Worm (Caenorhabditis elegans) whole organism, L4 larva: ENCODE measurements around the gene spp-26.
A peak's percentile ranks its signal among the peaks of the same experiment; 100 is the strongest.

ENCODE experiments used
- D1046.2 ChIP-seq: fragments of 200-800 bp; sonication (Bioruptor generic); IDR thresholded peaks from 2 replicates; pipeline ENCODE4 v1.3.6; 2022; ENCODE audit warnings: missing genetic modification characterization, missing compliant biosample characterization
- F44E2.7 ChIP-seq: fragments of 200-800 bp; sonication (Bioruptor generic); IDR thresholded peaks from 2 replicates; pipeline ENCODE4 v2.1.2; 2022; ENCODE audit warnings: missing genetic modification characterization, missing compliant biosample characterization
- F49E8.2 ChIP-seq: sonication (generic microtip); optimal IDR thresholded peaks from 2 replicates; lab custom pipeline; 2016; ENCODE audit warnings: missing compliant biosample characterization, mild to moderate bottlenecking, missing genetic modification characterization, borderline replicate concordance
- T20F7.1 ChIP-seq: fragments of 200-800 bp; sonication (Bioruptor generic); optimal IDR thresholded peaks from 2 replicates; lab custom pipeline; 2018; ENCODE audit warnings: mild to moderate bottlenecking, missing genetic modification characterization, missing compliant biosample characterization
- T26A8.4 ChIP-seq: fragments of 200-800 bp; sonication (Bioruptor generic); IDR thresholded peaks from 2 replicates; pipeline ENCODE4 v1.3.6; 2022; ENCODE audit warnings: missing genetic modification characterization, missing compliant biosample characterization
- Y5F2A.4 ChIP-seq: fragments of 200-800 bp; sonication (Bioruptor generic); optimal IDR thresholded peaks from 2 replicates; lab custom pipeline; 2018; ENCODE audit warnings: mild to moderate bottlenecking, missing genetic modification characterization, missing compliant biosample characterization
- ZK337.2 ChIP-seq: fragments of 200-800 bp; sonication (Bioruptor generic); IDR thresholded peaks from 2 replicates; pipeline ENCODE4 v1.3.6; 2022; ENCODE audit warnings: missing genetic modification reagents, missing genetic modification characterization, missing compliant biosample characterization
- ZK546.5 ChIP-seq, 2 experiments: sonication (generic microtip); optimal IDR thresholded peaks; 2 replicates each; lab custom pipeline; 2017; ENCODE audit warnings: missing biosample characterization in 2 of 2, missing genetic modification characterization in 2 of 2
- ceh-20 ChIP-seq: fragments of 200-800 bp; sonication (Bioruptor generic); IDR thresholded peaks from 2 replicates; pipeline ENCODE4 v1.3.6; 2022; ENCODE audit warnings: missing genetic modification reagents, missing genetic modification characterization, missing compliant biosample characterization
- ceh-28 ChIP-seq: fragments of 150-350 bp; optimal IDR thresholded peaks from 2 replicates; lab custom pipeline; 2014; ENCODE audit warnings: missing biosample characterization, missing genetic modification reagents, missing genetic modification characterization
- ces-1 ChIP-seq: fragments of 150-350 bp; sonication (generic microtip); optimal IDR thresholded peaks from 4 replicates; lab custom pipeline; 2014; ENCODE audit warnings: missing biosample characterization, missing genetic modification reagents, missing genetic modification characterization
- ctbp-1 ChIP-seq: fragments of 200-800 bp; sonication (Bioruptor generic); IDR thresholded peaks from 2 replicates; pipeline ENCODE4 v1.3.6; 2022; ENCODE audit warnings: missing genetic modification reagents, missing genetic modification characterization, missing compliant biosample characterization
- daf-12 ChIP-seq: fragments of 150-350 bp; optimal IDR thresholded peaks from 2 replicates; lab custom pipeline; 2014; ENCODE audit warnings: missing biosample characterization, missing genetic modification reagents, missing genetic modification characterization
- daf-19 ChIP-seq: fragments of 200-800 bp; sonication (Bioruptor generic); conservative IDR thresholded peaks from 2 replicates; pipeline ENCODE4 v1.3.6; 2022; ENCODE audit warnings: missing genetic modification characterization, missing compliant biosample characterization
- daf-8 ChIP-seq: fragments of 200-800 bp; sonication (Bioruptor generic); IDR thresholded peaks from 2 replicates; pipeline ENCODE4 v1.3.6; 2022; ENCODE audit warnings: missing genetic modification characterization, missing compliant biosample characterization
- dmd-8 ChIP-seq: fragments of 200-800 bp; sonication (Bioruptor generic); IDR thresholded peaks from 2 replicates; pipeline ENCODE4 v1.3.6; 2022; ENCODE audit warnings: missing genetic modification characterization, missing compliant biosample characterization
- dpl-1 ChIP-seq: fragments of 150-350 bp; optimal IDR thresholded peaks from 2 replicates; lab custom pipeline; 2014; ENCODE audit warnings: missing biosample characterization, missing genetic modification reagents, missing genetic modification characterization
- duxl-1 ChIP-seq: sonication (generic microtip); optimal IDR thresholded peaks from 2 replicates; lab custom pipeline; 2016; ENCODE audit warnings: mild to moderate bottlenecking, missing genetic modification characterization, moderate library complexity, missing compliant biosample characterization; ENCODE audit not compliant: poor library complexity
- egl-43 ChIP-seq: fragments of 200-800 bp; sonication (Bioruptor generic); IDR thresholded peaks from 2 replicates; pipeline ENCODE4 v1.3.6; 2022; ENCODE audit warnings: missing genetic modification reagents, missing genetic modification characterization, missing compliant biosample characterization
- fos-1 ChIP-seq: fragments of 150-350 bp; optimal IDR thresholded peaks from 2 replicates; lab custom pipeline; 2014; ENCODE audit warnings: missing biosample characterization, missing genetic modification characterization
- hif-1 ChIP-seq, 2 experiments: sonication (generic microtip); optimal IDR thresholded peaks; 2 replicates each; lab custom pipeline; 2016 to 2017; ENCODE audit warnings: missing compliant biosample characterization in 2 of 2, missing genetic modification characterization in 2 of 2, missing genetic modification reagents in 2 of 2, missing genotype in 2 of 2, mild to moderate bottlenecking in 1 of 2
- hlh-30 ChIP-seq: sonication (generic microtip); optimal IDR thresholded peaks from 2 replicates; lab custom pipeline; 2017; ENCODE audit warnings: antibody characterized with exemption, mild to moderate bottlenecking, missing genetic modification characterization, missing compliant biosample characterization; ENCODE audit not compliant: insufficient read depth
- hmg-1.1 ChIP-seq: fragments of 200-800 bp; sonication (Bioruptor generic); IDR thresholded peaks from 2 replicates; pipeline ENCODE4 v1.3.6; 2022; ENCODE audit warnings: missing genetic modification reagents, missing genetic modification characterization, missing compliant biosample characterization
- lin-29 ChIP-seq: fragments of 200-800 bp; sonication (Bioruptor generic); IDR thresholded peaks from 2 replicates; pipeline ENCODE4 v1.3.6; 2022; ENCODE audit warnings: missing genetic modification reagents, missing genetic modification characterization, missing compliant biosample characterization
- lir-3 ChIP-seq: sonication (generic microtip); optimal IDR thresholded peaks from 2 replicates; lab custom pipeline; 2016; ENCODE audit warnings: mild to moderate bottlenecking, missing genetic modification characterization, missing compliant biosample characterization
- madf-5 ChIP-seq, 2 experiments: fragments of 200-800 bp; sonication (Bioruptor generic); IDR thresholded peaks; 2 replicates each; pipeline ENCODE4 v1.3.6; 2022; ENCODE audit warnings: missing compliant biosample characterization in 2 of 2, missing genetic modification characterization in 2 of 2
- madf-9 ChIP-seq: fragments of 200-800 bp; sonication (Bioruptor generic); conservative IDR thresholded peaks from 2 replicates; pipeline ENCODE4 v1.3.6; 2022; ENCODE audit warnings: missing genetic modification reagents, missing genetic modification characterization, missing compliant biosample characterization
- mdl-1 ChIP-seq, 2 experiments: fragments of 150-350 bp in 1 of 2; sonication (generic microtip) in 1 of 2; optimal IDR thresholded peaks; 2 replicates each; lab custom pipeline; 2014 to 2017; ENCODE audit warnings: missing biosample characterization in 2 of 2, missing genetic modification characterization in 2 of 2
- mxl-3 ChIP-seq: fragments of 200-800 bp; sonication (Bioruptor generic); optimal IDR thresholded peaks from 2 replicates; lab custom pipeline; 2018; ENCODE audit warnings: mild to moderate bottlenecking, missing genetic modification characterization, missing compliant biosample characterization
- nhr-10 ChIP-seq: fragments of 150-350 bp; optimal IDR thresholded peaks from 2 replicates; lab custom pipeline; 2014; ENCODE audit warnings: missing biosample characterization, missing genetic modification characterization
- nhr-11 ChIP-seq: fragments of 150-350 bp; optimal IDR thresholded peaks from 2 replicates; lab custom pipeline; 2014; ENCODE audit warnings: missing biosample characterization, missing genetic modification characterization
- nhr-111 ChIP-seq: fragments of 200-800 bp; sonication (Bioruptor generic); optimal IDR thresholded peaks from 2 replicates; lab custom pipeline; 2018; ENCODE audit warnings: mild to moderate bottlenecking, missing genetic modification characterization, missing compliant biosample characterization
- nhr-237 ChIP-seq: sonication (generic microtip); optimal IDR thresholded peaks from 2 replicates; lab custom pipeline; 2017; ENCODE audit warnings: missing biosample characterization, missing genetic modification characterization
- nhr-28 ChIP-seq: fragments of 150-350 bp; optimal IDR thresholded peaks from 2 replicates; lab custom pipeline; 2014; ENCODE audit warnings: missing biosample characterization, missing genetic modification characterization
- nhr-41 ChIP-seq: fragments of 200-800 bp; sonication (Bioruptor generic); IDR thresholded peaks from 2 replicates; pipeline ENCODE4 v1.3.6; 2022; ENCODE audit warnings: missing genetic modification reagents, missing genetic modification characterization, missing compliant biosample characterization
- nhr-42 ChIP-seq: fragments of 200-800 bp; sonication (Bioruptor generic); IDR thresholded peaks from 2 replicates; pipeline ENCODE4 v1.3.6; 2022; ENCODE audit warnings: missing genetic modification characterization, missing compliant biosample characterization
- nhr-48 ChIP-seq: sonication (generic microtip); optimal IDR thresholded peaks from 2 replicates; lab custom pipeline; 2016; ENCODE audit warnings: mild to moderate bottlenecking, missing genetic modification characterization, missing compliant biosample characterization
- nhr-6 ChIP-seq: fragments of 150-350 bp; optimal IDR thresholded peaks from 2 replicates; lab custom pipeline; 2014; ENCODE audit warnings: missing biosample characterization, missing genetic modification characterization
- pha-4 ChIP-seq, 2 experiments: fragments of 150-350 bp in 1 of 2; fragments of 200-800 bp in 1 of 2; sonication (Bioruptor generic) in 1 of 2; IDR thresholded peaks in 1 of 2; optimal IDR thresholded peaks in 1 of 2; 2 replicates each; pipeline versions ENCODE4 v1.3.6 to Lab custom; 2014 to 2022; ENCODE audit warnings: missing genetic modification characterization in 2 of 2, missing genetic modification reagents in 2 of 2, missing biosample characterization in 1 of 2, missing compliant biosample characterization in 1 of 2
- php-3 ChIP-seq: fragments of 200-800 bp; sonication (Bioruptor generic); IDR thresholded peaks from 2 replicates; pipeline ENCODE4 v1.3.6; 2022; ENCODE audit warnings: missing genetic modification reagents, missing genetic modification characterization, missing compliant biosample characterization
- saeg-2 ChIP-seq: fragments of 200-800 bp; sonication (Bioruptor generic); IDR thresholded peaks from 2 replicates; pipeline ENCODE4 v1.3.6; 2022; ENCODE audit warnings: missing genetic modification reagents, missing genetic modification characterization, missing compliant biosample characterization
- sdz-12 ChIP-seq: fragments of 200-800 bp; sonication (Bioruptor generic); optimal IDR thresholded peaks from 2 replicates; lab custom pipeline; 2018; ENCODE audit warnings: mild to moderate bottlenecking, missing genetic modification characterization, missing compliant biosample characterization
- set-16 ChIP-seq: fragments of 200-800 bp; sonication (Bioruptor generic); IDR thresholded peaks from 2 replicates; pipeline ENCODE4 v1.3.6; 2022; ENCODE audit warnings: missing genetic modification reagents, missing genetic modification characterization, missing compliant biosample characterization
- skn-1 ChIP-seq: fragments of 150-350 bp; optimal IDR thresholded peaks from 2 replicates; lab custom pipeline; 2014; ENCODE audit warnings: missing biosample characterization, missing genetic modification characterization
- snpc-1.2 ChIP-seq: fragments of 200-800 bp; sonication (Bioruptor generic); IDR thresholded peaks from 2 replicates; pipeline ENCODE4 v1.3.6; 2022; ENCODE audit warnings: missing genetic modification reagents, missing genetic modification characterization, missing compliant biosample characterization
- tra-1 ChIP-seq: fragments of 200-800 bp; sonication (Bioruptor generic); IDR thresholded peaks from 2 replicates; pipeline ENCODE4 v1.3.6; 2022; ENCODE audit warnings: missing genetic modification reagents, missing genetic modification characterization, missing compliant biosample characterization
- zag-1 ChIP-seq: fragments of 150-350 bp; optimal IDR thresholded peaks from 2 replicates; lab custom pipeline; 2014; ENCODE audit warnings: missing biosample characterization, missing genetic modification characterization
- zfp-2 ChIP-seq: sonication (generic microtip); optimal IDR thresholded peaks from 2 replicates; lab custom pipeline; 2016; ENCODE audit warnings: mild to moderate bottlenecking, missing genetic modification characterization, missing compliant biosample characterization
- zip-11 ChIP-seq: fragments of 200-800 bp; sonication (Bioruptor generic); IDR thresholded peaks from 2 replicates; pipeline ENCODE4 v1.3.6; 2022; ENCODE audit warnings: missing genetic modification characterization, missing compliant biosample characterization

Gene spp-26

ce11 chrV:6551707-6552390 is 7.2 kb downstream of the spp-26 start, which contains the start of gene twk-10 (continued):
- TF ChIP-seq F44E2.7 (GFP tag; lab: Robert Waterston, UW) (0 out of 2 replicates have a peak, but pooled peaks have one; percentile 62), F49E8.2 (tag; lab: Kevin White, UChicago) (no peak), nhr-48 (tag; lab: Kevin White, UChicago) (no peak), sdz-12 (GFP tag; lab: Kevin White, UChicago) (no peak), nhr-6 (tag; lab: Kevin White, UChicago) (no peak), set-16 (GFP tag; lab: Robert Waterston, UW) (no peak), saeg-2 (GFP tag; lab: Robert Waterston, UW) (no peak), mdl-1 (tag; optimal IDR thresholded peaks at IDR 0.05; lab: Kevin White, UChicago) (no peak), ceh-20 (GFP tag; lab: Robert Waterston, UW) (no peak), zag-1 (no peak), daf-19 (GFP tag; lab: Robert Waterston, UW) (0 out of 2 replicates have a peak, but pooled peaks have one; percentile 63), egl-43 (GFP tag; lab: Robert Waterston, UW) (no peak; the same call in 1 of the 2 replicates), nhr-111 (GFP tag; lab: Kevin White, UChicago) (peak; percentile 21), tra-1 (GFP tag; lab: Robert Waterston, UW) (peak; percentile 83), nhr-41 (GFP tag; lab: Robert Waterston, UW) (0 out of 2 replicates have a peak, but pooled peaks have one; percentile 34), nhr-42 (no peak), D1046.2 (0 out of 2 replicates have a peak, but pooled peaks have one; percentile 49), skn-1 (no peak), zfp-2 (tag; lab: Kevin White, UChicago) (no peak), lir-3 (tag; lab: Kevin White, UChicago) (no peak), ceh-28 (tag; lab: Kevin White, UChicago) (no peak), snpc-1.2 (GFP tag; lab: Robert Waterston, UW) (no peak), dmd-8 (GFP tag; lab: Robert Waterston, UW) (peak; percentile 76; the same call in 1 of the 2 replicates), ZK546.5 (tag; optimal IDR thresholded peaks at IDR 0.05; lab: Kevin White, UChicago) (no peak), daf-8 (GFP tag; lab: Robert Waterston, UW) (no peak), nhr-11 (tag; lab: Kevin White, UChicago) (no peak), ces-1 (GFP tag; lab: Kevin White, UChicago) (no peak), dpl-1 (GFP tag; lab: Kevin White, UChicago) (no peak), madf-9 (peak; percentile 75; the same call in 1 of the 2 replicates), lin-29 (GFP tag; lab: Robert Waterston, UW) (no peak), T20F7.1 (GFP tag; lab: Kevin White, UChicago) (no peak), hif-1 (tag; optimal IDR thresholded peaks at IDR 0.05; lab: Kevin White, UChicago) (no peak), Y5F2A.4 (GFP tag; lab: Kevin White, UChicago) (no peak), duxl-1 (tag; lab: Kevin White, UChicago) (peak; percentile 21), ctbp-1 (GFP tag; lab: Robert Waterston, UW) (0 out of 2 replicates have a peak, but pooled peaks have one; percentile 27), nhr-28 (tag; lab: Kevin White, UChicago) (peak; percentile 26), zip-11 (GFP tag; lab: Robert Waterston, UW) (no peak), mxl-3 (GFP tag; lab: Kevin White, UChicago) (no peak), hmg-1.1 (peak; percentile 41; the same call in 1 of the 2 replicates), ZK337.2 (GFP tag; lab: Robert Waterston, UW) (peak; percentile 70; the same call in 1 of the 2 replicates), T26A8.4 (GFP tag; lab: Robert Waterston, UW) (peak; percentile 52; the same call in 1 of the 2 replicates), nhr-10 (tag; lab: Kevin White, UChicago) (no peak), nhr-237 (tag; lab: Kevin White, UChicago) (no peak), madf-5 (GFP tag; IDR thresholded peaks at IDR 0.05; lab: Robert Waterston, UW) (0 out of 4 replicates have a peak, but pooled peaks of 1 of the 2 experiments have one; percentile 59), hlh-30 (tag; lab: Kevin White, UChicago) (peak; percentile 15), pha-4 (GFP tag; IDR thresholded peaks at IDR 0.05; lab: Robert Waterston, UW) (peak; percentile 76; the same call in 1 of the 2 replicates), pha-4 (tag; optimal IDR thresholded peaks at IDR 0.05; lab: Kevin White, UChicago) (no peak), php-3 (GFP tag; lab: Robert Waterston, UW) (no peak), daf-12 (tag; lab: Kevin White, UChicago) (no peak), fos-1 (tag; lab: Kevin White, UChicago) (no peak)
